Worm (Caenorhabditis elegans): ENCODE results near the gene K08H10.6.

K08H10.6 gene

DNA sequence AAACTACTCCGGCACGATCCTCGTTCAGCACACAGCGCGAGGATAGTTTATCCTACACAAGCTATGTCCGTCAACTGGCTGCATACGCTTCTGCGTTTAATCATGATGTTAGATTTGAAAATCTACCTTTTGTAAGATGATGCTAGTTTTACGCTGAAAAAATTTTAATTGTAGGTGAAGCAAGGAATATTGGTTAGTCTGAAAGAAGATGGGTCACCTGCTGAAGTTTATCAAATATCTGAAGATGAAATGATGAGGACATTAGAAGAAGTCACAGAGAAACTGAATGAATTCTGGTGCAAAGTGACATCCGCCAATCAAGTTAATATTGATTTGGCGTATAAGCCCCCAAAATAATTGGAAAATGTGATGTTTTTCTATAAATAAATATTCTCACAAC, 12.2 kb downstream of the K08H10.6 start:
- TF ChIP-seq spr-3 (GFP tag; optimal IDR thresholded peaks at IDR 0.05) (no peak), F37D6.2 (tag; optimal IDR thresholded peaks at IDR 0.05) (no peak), F49E8.2 (tag; optimal IDR thresholded peaks at IDR 0.05; ENCODE audit: borderline replicate concordance) (no peak), nhr-77 (tag; optimal IDR thresholded peaks at IDR 0.05) (no peak), daf-19 (GFP tag; conservative IDR thresholded peaks at IDR 0.05) (0 out of 2 replicates have a peak, but pooled peaks have one; percentile 24), sdz-12 (GFP tag; optimal IDR thresholded peaks at IDR 0.05) (no peak), lin-1 (GFP tag; IDR thresholded peaks at IDR 0.05) (0 out of 2 replicates have a peak, but pooled peaks have one; percentile 25), ZK337.2 (GFP tag; IDR thresholded peaks at IDR 0.05) (no peak), unc-39 (tag; optimal IDR thresholded peaks at IDR 0.05) (no peak), snpc-1.2 (GFP tag; IDR thresholded peaks at IDR 0.05) (0 out of 2 replicates have a peak, but pooled peaks have one; percentile 18), mxl-2 (GFP tag; conservative IDR thresholded peaks at IDR 0.05) (no peak), mxl-3 (GFP tag; optimal IDR thresholded peaks at IDR 0.05) (no peak), dpl-1 (GFP tag; optimal IDR thresholded peaks at IDR 0.05) (no peak), lin-39 (tag; optimal IDR thresholded peaks at IDR 0.05) (no peak), F26F4.8 (GFP tag; conservative IDR thresholded peaks at IDR 0.05) (no peak), ceh-44 (GFP tag; IDR thresholded peaks at IDR 0.05) (no peak), daf-12 (tag; optimal IDR thresholded peaks at IDR 0.05) (no peak), lin-29 (GFP tag; IDR thresholded peaks at IDR 0.05) (no peak), mdl-1 (tag; optimal IDR thresholded peaks at IDR 0.05) (no peak), lin-15B (tag; optimal IDR thresholded peaks at IDR 0.05) (no peak), lin-38 (GFP tag; IDR thresholded peaks at IDR 0.05) (0 out of 2 replicates have a peak, but pooled peaks have one; percentile 34), T26A8.4 (GFP tag; IDR thresholded peaks at IDR 0.05) (peak; percentile 49; the same call in 1 of the 2 replicates), saeg-2 (GFP tag; IDR thresholded peaks at IDR 0.05) (no peak), nhr-28 (tag; optimal IDR thresholded peaks at IDR 0.05) (no peak), unc-130 (GFP tag; optimal IDR thresholded peaks at IDR 0.05) (no peak), attf-4 (tag; optimal IDR thresholded peaks at IDR 0.05) (no peak), zag-1 (tag; optimal IDR thresholded peaks at IDR 0.05) (no peak), aha-1 (tag) (peak; percentile 40), F44E2.7 (GFP tag; IDR thresholded peaks at IDR 0.05) (no peak), nhr-42 (GFP tag; IDR thresholded peaks at IDR 0.05) (no peak), ceh-32 (tag; optimal IDR thresholded peaks at IDR 0.05; ENCODE audit: poor library complexity) (no peak), egl-43 (GFP tag; IDR thresholded peaks at IDR 0.05) (0 out of 2 replicates have a peak, but pooled peaks have one; percentile 20), dmd-8 (GFP tag; IDR thresholded peaks at IDR 0.05) (no peak), nhr-111 (GFP tag; optimal IDR thresholded peaks at IDR 0.05) (no peak), pqm-1 (tag; optimal IDR thresholded peaks at IDR 0.05) (no peak), set-16 (GFP tag; IDR thresholded peaks at IDR 0.05) (no peak), hif-1 (tag; optimal IDR thresholded peaks at IDR 0.05) (no peak), skn-1 (tag; optimal IDR thresholded peaks at IDR 0.05) (no peak), dmd-9 (GFP tag; IDR thresholded peaks at IDR 0.05) (no peak), dmd-6 (GFP tag; IDR thresholded peaks at IDR 0.05) (peak; percentile 11; the same call in 1 of the 2 replicates), Y48G9A.11 (GFP tag; IDR thresholded peaks at IDR 0.05) (no peak), lin-13 (GFP tag; optimal IDR thresholded peaks at IDR 0.05) (no peak), tra-1 (GFP tag; IDR thresholded peaks at IDR 0.05) (0 out of 2 replicates have a peak, but pooled peaks have one; percentile 57), T20F7.1 (GFP tag; optimal IDR thresholded peaks at IDR 0.05) (peak; percentile 69), nhr-48 (tag; optimal IDR thresholded peaks at IDR 0.05) (no peak), mdt-29 (GFP tag; IDR thresholded peaks at IDR 0.05) (peak; percentile 15; the same call in 1 of the 2 replicates), zfp-3 (GFP tag; conservative IDR thresholded peaks at IDR 0.05) (peak; percentile 77), nhr-10 (tag; optimal IDR thresholded peaks at IDR 0.05) (no peak), ces-1 (GFP tag; optimal IDR thresholded peaks at IDR 0.05) (no peak), nhr-41 (GFP tag; IDR thresholded peaks at IDR 0.05) (no peak), Y105C5A.15 (GFP tag; IDR thresholded peaks at IDR 0.05) (no peak), ctbp-1 (GFP tag; IDR thresholded peaks at IDR 0.05) (no peak)
